Fruit fly (Drosophila melanogaster) whole organism, wandering third instar larva: Measurements from ENCODE around the gene lsn.

Experiments used
- Abd-B ChIP-seq: fragments of >200 bp; optimal IDR thresholded peaks from 2 replicates; lab custom pipeline; 2017; ENCODE audit warnings: missing biosample characterization, missing genetic modification characterization
- CG9705 ChIP-seq: fragments of 200-800 bp; sonication (Bioruptor generic); optimal IDR thresholded peaks from 2 replicates; lab custom pipeline; 2018; ENCODE audit warnings: missing biosample characterization, mild to moderate bottlenecking, missing genetic modification characterization
- Dfd ChIP-seq: fragments of >200 bp; optimal IDR thresholded peaks from 2 replicates; lab custom pipeline; 2017; ENCODE audit warnings: missing biosample characterization, missing genetic modification characterization
- Hnf4 ChIP-seq: fragments of 200-800 bp; sonication (Bioruptor generic); optimal IDR thresholded peaks from 2 replicates; lab custom pipeline; 2016; ENCODE audit warnings: missing biosample characterization, mild to moderate bottlenecking, missing genetic modification characterization
- N ChIP-seq: fragments of >200 bp; optimal IDR thresholded peaks from 2 replicates; lab custom pipeline; 2018; ENCODE audit warnings: missing biosample characterization, missing external identifiers, missing genetic modification characterization
- OdsH ChIP-seq: fragments of 200-800 bp; sonication (Bioruptor generic); optimal IDR thresholded peaks from 2 replicates; lab custom pipeline; 2016; ENCODE audit warnings: missing biosample characterization, mild to moderate bottlenecking, missing genetic modification characterization
- br ChIP-seq: fragments of 200-800 bp; sonication (Bioruptor generic); optimal IDR thresholded peaks from 2 replicates; lab custom pipeline; 2016; ENCODE audit warnings: missing biosample characterization, missing genetic modification characterization
- h ChIP-seq: fragments of 200-800 bp; sonication (Bioruptor generic); optimal IDR thresholded peaks from 3 replicates; lab custom pipeline; 2016; ENCODE audit warnings: missing biosample characterization, mild to moderate bottlenecking, missing genetic modification characterization
- pan ChIP-seq: fragments of >200 bp; optimal IDR thresholded peaks from 2 replicates; lab custom pipeline; 2017
- psq ChIP-seq: fragments of 200-800 bp; sonication (Bioruptor generic); optimal IDR thresholded peaks from 3 replicates; lab custom pipeline; 2017; ENCODE audit warnings: missing biosample characterization, mild to moderate bottlenecking, missing genetic modification characterization, moderate library complexity
- woc ChIP-seq: sonication (Bioruptor generic); optimal IDR thresholded peaks from 2 replicates; lab custom pipeline; 2016; ENCODE audit warnings: missing biosample characterization, mild to moderate bottlenecking, missing genetic modification characterization

- TF ChIP-seq Abd-B (GFP tag; lab: Kevin White, UChicago) = no peak
- TF ChIP-seq OdsH (GFP tag; lab: Kevin White, UChicago) = no peak
- no peak for TF ChIP-seq woc (GFP tag; lab: Kevin White, UChicago)
- TF ChIP-seq Dfd (GFP tag; lab: Kevin White, UChicago) = no peak
- TF ChIP-seq Hnf4 (GFP tag; lab: Kevin White, UChicago) = no peak
- no peak for TF ChIP-seq CG9705
- TF ChIP-seq psq (GFP tag; lab: Kevin White, UChicago) = no peak
- TF ChIP-seq h (GFP tag; lab: Kevin White, UChicago) = no peak
- TF ChIP-seq N (GFP tag; lab: Kevin White, UChicago) = no peak
- TF ChIP-seq br = no peak
- no peak for TF ChIP-seq pan (lab: Kevin White, UChicago)
These were observed 48.5 kb downstream of the lsn start, which contains the start of gene Qsox2 for dm6 chr3R:21913447-21913846.
